Fruit fly (Drosophila melanogaster): ENCODE results near the gene CG34269.

- TF ChIP-seq h (optimal IDR thresholded peaks at IDR 0.05) (no peak), psq (optimal IDR thresholded peaks at IDR 0.05) (no peak)
These were observed 37.4 kb downstream of the CG34269 start for dm6 chr3L:565561-565960.

All from Kc167 (cell line).